Worm (Caenorhabditis elegans): ENCODE data around the gene polq-1.

Gene polq-1

ce11 chrIII:5748360-5748759, 54.6 kb downstream of the polq-1 start:
- TF ChIP-seq nhr-84 (tag; optimal IDR thresholded peaks at IDR 0.05) = no peak
- no peak for TF ChIP-seq ceh-88 (GFP tag; IDR thresholded peaks at IDR 0.05)
- TF ChIP-seq mab-9 (GFP tag; IDR thresholded peaks at IDR 0.05) = no peak
- TF ChIP-seq lin-15B (tag; optimal IDR thresholded peaks at IDR 0.05) = no peak
- no peak for TF ChIP-seq nhr-77 (tag; optimal IDR thresholded peaks at IDR 0.05)
- TF ChIP-seq blmp-1 (tag; optimal IDR thresholded peaks at IDR 0.05) = no peak
- TF ChIP-seq nhr-237 (tag; optimal IDR thresholded peaks at IDR 0.05) = no peak
- TF ChIP-seq irx-1 (tag; optimal IDR thresholded peaks at IDR 0.05) = no peak

- TF ChIP-seq nhr-19 (GFP tag; conservative IDR thresholded peaks at IDR 0.05) = no peak
- TF ChIP-seq pag-3 (tag; optimal IDR thresholded peaks at IDR 0.05; ENCODE audit: borderline replicate concordance, insufficient read depth) = no peak
- no peak for TF ChIP-seq mep-1 (tag; optimal IDR thresholded peaks at IDR 0.05)
- no peak for TF ChIP-seq nhr-84 (tag; optimal IDR thresholded peaks at IDR 0.05)
- TF ChIP-seq aha-1 (tag; optimal IDR thresholded peaks at IDR 0.05) = no peak
- no peak for TF ChIP-seq dpl-1 (GFP tag; optimal IDR thresholded peaks at IDR 0.05)
- no peak for TF ChIP-seq nhr-85 (tag)
- no peak for TF ChIP-seq elt-3 (tag; optimal IDR thresholded peaks at IDR 0.05)
These were observed 55.8 kb downstream of the polq-1 start, which contains the start of gene B0244.4 for ce11 chrIII:5747185-5747584. B0244.4 (plus strand) TSS chrIII:5747485.

- TF ChIP-seq unc-98 (GFP tag; IDR thresholded peaks at IDR 0.05) = no peak
- TF ChIP-seq blmp-1 (tag; optimal IDR thresholded peaks at IDR 0.05) = no peak
- TF ChIP-seq snpc-4 (tag; optimal IDR thresholded peaks at IDR 0.05) = no peak
- TF ChIP-seq nhr-20 (tag; optimal IDR thresholded peaks at IDR 0.05) = no peak
- no peak for TF ChIP-seq ceh-8 (GFP tag; optimal IDR thresholded peaks at IDR 0.05)
These were observed 58.4 kb downstream of the polq-1 start, which contains the start of gene B0244.5 for ce11 chrIII:5744579-5744978. B0244.5 (plus strand) TSS chrIII:5744879.

ce11 chrIII:5743084-5743483, 59.9 kb downstream of the polq-1 start, which contains the start of gene B0244.15:
B0244.15 (plus strand) TSS chrIII:5743384.
- TF ChIP-seq unc-130 (tag; optimal IDR thresholded peaks at IDR 0.05) (no peak), ceh-82 (tag; optimal IDR thresholded peaks at IDR 0.05) (no peak), mep-1 (tag; optimal IDR thresholded peaks at IDR 0.05) (no peak), ceh-88 (GFP tag; IDR thresholded peaks at IDR 0.05) (no peak), F16B12.6 (tag; optimal IDR thresholded peaks at IDR 0.05) (no peak), lir-3 (tag; optimal IDR thresholded peaks at IDR 0.05; ENCODE audit: poor library complexity) (no peak), ceh-90 (tag; optimal IDR thresholded peaks at IDR 0.05) (no peak)
